Fruit fly (Drosophila melanogaster): Measurements from ENCODE around the gene SLIRP1.
A peak's percentile ranks its signal among the peaks of the same experiment; 100 is the strongest.

Gene SLIRP1

dm6 chrX:21357810-21358671, 38.9 kb upstream of the SLIRP1 start, which contains the start of gene Septin1 (continued):
- no peak for TF ChIP-seq dati (GFP tag; IDR thresholded peaks at IDR 0.05)
- no peak for TF ChIP-seq zfh1 (GFP tag; IDR thresholded peaks at IDR 0.05)
- no peak for TF ChIP-seq CG11695 (GFP tag; IDR thresholded peaks at IDR 0.05)
- TF ChIP-seq shn (GFP tag; optimal IDR thresholded peaks at IDR 0.05), result no peak
- no peak for TF ChIP-seq yki (optimal IDR thresholded peaks at IDR 0.05)

- TF ChIP-seq CG13287 (GFP tag; IDR thresholded peaks at IDR 0.05; ENCODE audit: partially characterized antibody) (no peak), CG34376 (GFP tag; optimal IDR thresholded peaks at IDR 0.05) (peak; percentile 29), exex (tag; optimal IDR thresholded peaks at IDR 0.05) (peak; percentile 71), GATAe (GFP tag; conservative IDR thresholded peaks at IDR 0.05) (0 out of 2 replicates have a peak, but pooled peaks have one; percentile 21), gce (GFP tag; IDR thresholded peaks at IDR 0.05) (no peak), sqz (GFP tag; optimal IDR thresholded peaks at IDR 0.05) (no peak), sug (tag; optimal IDR thresholded peaks at IDR 0.05) (peak; percentile 98)
Measured at dm6 chrX:21353541-21353940, 34.4 kb upstream of the SLIRP1 start.

- no peak for TF ChIP-seq CG30403 (GFP tag; optimal IDR thresholded peaks at IDR 0.05)
- TF ChIP-seq run (tag; optimal IDR thresholded peaks at IDR 0.05), result no peak
- TF ChIP-seq cwo (GFP tag; optimal IDR thresholded peaks at IDR 0.05), result no peak
- no peak for TF ChIP-seq CG7987 (GFP tag; optimal IDR thresholded peaks at IDR 0.05)
- peak; percentile 9 for TF ChIP-seq MESR4 (GFP tag; optimal IDR thresholded peaks at IDR 0.05)
- no peak for TF ChIP-seq CG11560 (tag; IDR thresholded peaks at IDR 0.05)
- peak; percentile 40; the same call in 1 of the 2 replicates for TF ChIP-seq CG4360 (GFP tag; IDR thresholded peaks at IDR 0.05)
- TF ChIP-seq onecut (GFP tag; IDR thresholded peaks at IDR 0.05), result peak; percentile 99
- TF ChIP-seq cg (GFP tag; optimal IDR thresholded peaks at IDR 0.05), result peak; percentile 77
- no peak for TF ChIP-seq Rfx (GFP tag; IDR thresholded peaks at IDR 0.05)
- no peak for TF ChIP-seq B-H2 (GFP tag; optimal IDR thresholded peaks at IDR 0.05)
- peak; percentile 63 for TF ChIP-seq sens (GFP tag)
- TF ChIP-seq Ets65A (GFP tag), result peak; percentile 35
- TF ChIP-seq ERR (GFP tag; optimal IDR thresholded peaks at IDR 0.05), result no peak
- peak; percentile 55 for TF ChIP-seq MBD-R2 (GFP tag; IDR thresholded peaks at IDR 0.05)
- TF ChIP-seq grau (tag; optimal IDR thresholded peaks at IDR 0.05), result peak; percentile 15
- peak; percentile 51; the same call in 2 of the 3 replicates for TF ChIP-seq row (GFP tag; IDR thresholded peaks at IDR 0.05)
- TF ChIP-seq prd (optimal IDR thresholded peaks at IDR 0.05), result no peak
- no peak for TF ChIP-seq prd (GFP tag; IDR thresholded peaks at IDR 0.05)
- no peak for TF ChIP-seq CG13296 (GFP tag; optimal IDR thresholded peaks at IDR 0.05)
- TF ChIP-seq CG7271 (tag; optimal IDR thresholded peaks at IDR 0.05), result no peak
- TF ChIP-seq Sry-β (GFP tag; optimal IDR thresholded peaks at IDR 0.05), result peak; percentile 89
- TF ChIP-seq CG15073 (GFP tag; optimal IDR thresholded peaks at IDR 0.05), result no peak
Measured at dm6 chrX:21351210-21351824, 32.2 kb upstream of the SLIRP1 start.

- TF ChIP-seq hth (optimal IDR thresholded peaks at IDR 0.05), result no peak
- peak; percentile 52 for TF ChIP-seq btn (GFP tag; optimal IDR thresholded peaks at IDR 0.05)
- TF ChIP-seq CG3163 (GFP tag; optimal IDR thresholded peaks at IDR 0.05), result peak; percentile 45
- no peak for TF ChIP-seq Neu2 (GFP tag; optimal IDR thresholded peaks at IDR 0.05; ENCODE audit: borderline replicate concordance)
- peak; percentile 84 for TF ChIP-seq CG9727 (GFP tag; optimal IDR thresholded peaks at IDR 0.05)
- peak; percentile 76 for TF ChIP-seq ind (GFP tag; optimal IDR thresholded peaks at IDR 0.05)
- TF ChIP-seq lbe (GFP tag; optimal IDR thresholded peaks at IDR 0.05), result peak; percentile 31
- no peak for TF ChIP-seq Dip2 (GFP tag; IDR thresholded peaks at IDR 0.05)
- TF ChIP-seq ham (GFP tag; IDR thresholded peaks at IDR 0.05), result no peak
- 0 out of 2 replicates have a peak, but pooled peaks have one; percentile 31 for TF ChIP-seq CG7372 (GFP tag; IDR thresholded peaks at IDR 0.05)
- TF ChIP-seq scrt (GFP tag; optimal IDR thresholded peaks at IDR 0.05), result peak; percentile 27
- peak; percentile 38 for TF ChIP-seq CG6854 (GFP tag; optimal IDR thresholded peaks at IDR 0.05)
Measured at dm6 chrX:21349800-21350309, 30.8 kb upstream of the SLIRP1 start, which contains the start of the genes peng and sol. Gene peng (minus strand): TSS chrX:21349843. Gene sol (plus strand): TSS chrX:21350280.

All from whole organism, embryonic.